Worm (Caenorhabditis elegans): ENCODE measurements around the gene sre-33.

sre-33 gene

ce11 chrII:12494556-12495131 is 41.5 kb downstream of the sre-33 start, which contains the start of gene col-85:
Gene col-85 (minus strand): TSS chrII:12495095.
- TF ChIP-seq ceh-45 (GFP tag; IDR thresholded peaks at IDR 0.05) (peak; percentile 96), pat-9 (tag; optimal IDR thresholded peaks at IDR 0.05) (peak; percentile 94), K02D7.2 (tag; optimal IDR thresholded peaks at IDR 0.05) (peak; percentile 95), fax-1 (tag; optimal IDR thresholded peaks at IDR 0.05) (peak; percentile 88), pag-3 (tag; optimal IDR thresholded peaks at IDR 0.05; ENCODE audit: borderline replicate concordance) (peak; percentile 89), elt-4 (tag; optimal IDR thresholded peaks at IDR 0.05) (no peak), dve-1 (tag; optimal IDR thresholded peaks at IDR 0.05) (peak; percentile 81), C08G9.2 (tag; optimal IDR thresholded peaks at IDR 0.05) (peak; percentile 87), pax-1 (tag; optimal IDR thresholded peaks at IDR 0.05) (no peak), ceh-48 (tag; optimal IDR thresholded peaks at IDR 0.05) (peak; percentile 86), ceh-18 (tag; optimal IDR thresholded peaks at IDR 0.05) (peak; percentile 86), sox-4 (tag; optimal IDR thresholded peaks at IDR 0.05) (peak; percentile 97), hlh-8 (tag; optimal IDR thresholded peaks at IDR 0.05) (peak; percentile 90), hlh-30 (tag; optimal IDR thresholded peaks at IDR 0.05; ENCODE audit: insufficient read depth) (peak; percentile 46), ahr-1 (tag; optimal IDR thresholded peaks at IDR 0.05) (peak; percentile 86), C38D4.7 (GFP tag; optimal IDR thresholded peaks at IDR 0.05) (peak; percentile 90), fkh-6 (tag; optimal IDR thresholded peaks at IDR 0.05) (peak; percentile 95), odd-2 (tag; optimal IDR thresholded peaks at IDR 0.05) (peak; percentile 79), nfya-1 (tag; optimal IDR thresholded peaks at IDR 0.05) (peak; percentile 84), hlh-13 (GFP tag; optimal IDR thresholded peaks at IDR 0.05) (peak; percentile 94), Y22D7AL.16 (tag; optimal IDR thresholded peaks at IDR 0.05) (peak; percentile 94), unc-86 (tag; optimal IDR thresholded peaks at IDR 0.05) (peak; percentile 84), hlh-6 (tag; optimal IDR thresholded peaks at IDR 0.05) (peak; percentile 95), ceh-19 (GFP tag; optimal IDR thresholded peaks at IDR 0.05) (peak; percentile 94), tbx-7 (tag; optimal IDR thresholded peaks at IDR 0.05) (peak; percentile 43), rnt-1 (tag; optimal IDR thresholded peaks at IDR 0.05) (peak; percentile 89), ets-4 (tag; optimal IDR thresholded peaks at IDR 0.05) (peak; percentile 78), K09A11.1 (tag; optimal IDR thresholded peaks at IDR 0.05; ENCODE audit: insufficient read depth) (peak; percentile 88), pqm-1 (tag; optimal IDR thresholded peaks at IDR 0.05) (peak; percentile 86), ceh-22 (tag; optimal IDR thresholded peaks at IDR 0.05) (no peak), madf-2 (tag; optimal IDR thresholded peaks at IDR 0.05) (peak; percentile 93), fkh-10 (GFP tag; optimal IDR thresholded peaks at IDR 0.05) (peak; percentile 52), nhr-232 (tag; optimal IDR thresholded peaks at IDR 0.05) (peak; percentile 85), ceh-34 (tag; optimal IDR thresholded peaks at IDR 0.05) (peak; percentile 92), elt-2 (tag; optimal IDR thresholded peaks at IDR 0.05) (peak; percentile 96), dmd-4 (tag; optimal IDR thresholded peaks at IDR 0.05; ENCODE audit: borderline replicate concordance) (peak; percentile 94), ceh-2 (tag; optimal IDR thresholded peaks at IDR 0.05) (peak; percentile 88), che-1 (tag; optimal IDR thresholded peaks at IDR 0.05) (peak; percentile 93), mec-3 (tag; optimal IDR thresholded peaks at IDR 0.05; ENCODE audit: borderline replicate concordance) (peak; percentile 75), ttx-3 (tag; optimal IDR thresholded peaks at IDR 0.05) (peak; percentile 92), zip-5 (tag; optimal IDR thresholded peaks at IDR 0.05) (peak; percentile 83), ceh-6 (GFP tag; optimal IDR thresholded peaks at IDR 0.05) (peak; percentile 91), lin-11 (tag; optimal IDR thresholded peaks at IDR 0.05) (peak; percentile 87), T23F11.4 (GFP tag; optimal IDR thresholded peaks at IDR 0.05) (peak; percentile 97), ceh-9 (tag; optimal IDR thresholded peaks at IDR 0.05) (peak; percentile 93), ztf-16 (tag; optimal IDR thresholded peaks at IDR 0.05) (peak; percentile 95), unc-3 (GFP tag; conservative IDR thresholded peaks at IDR 0.05) (peak; percentile 94), unc-3 (tag; optimal IDR thresholded peaks at IDR 0.05) (peak; percentile 94), unc-55 (GFP tag; optimal IDR thresholded peaks at IDR 0.05) (no peak), npax-4 (tag; optimal IDR thresholded peaks at IDR 0.05) (peak; percentile 88), unc-42 (tag; optimal IDR thresholded peaks at IDR 0.05) (peak; percentile 84), pha-4 (tag; optimal IDR thresholded peaks at IDR 0.05) (no peak)
